Fruit fly (Drosophila melanogaster) whole organism, wandering third instar larva: ENCODE results near the gene CG42818.

ENCODE experiments used
- CG32264 ChIP-seq: fragments of 200-800 bp; sonication (Bioruptor generic); optimal IDR thresholded peaks from 2 replicates; lab custom pipeline; 2016; ENCODE audit warnings: missing biosample characterization, missing genetic modification characterization
- CG9705 ChIP-seq: fragments of 200-800 bp; sonication (Bioruptor generic); optimal IDR thresholded peaks from 2 replicates; lab custom pipeline; 2018; ENCODE audit warnings: missing biosample characterization, mild to moderate bottlenecking, missing genetic modification characterization
- CrebA ChIP-seq: fragments of 200-800 bp; sonication (Bioruptor generic); optimal IDR thresholded peaks from 2 replicates; lab custom pipeline; 2016; ENCODE audit warnings: missing biosample characterization, mild to moderate bottlenecking, missing genetic modification characterization, borderline replicate concordance
- Dfd ChIP-seq: fragments of >200 bp; optimal IDR thresholded peaks from 2 replicates; lab custom pipeline; 2017; ENCODE audit warnings: missing biosample characterization, missing genetic modification characterization
- Dif ChIP-seq: fragments of 200-275, 200-300 bp; sonication (Bioruptor generic); optimal IDR thresholded peaks from 2 replicates; lab custom pipeline; 2018; ENCODE audit warnings: missing biosample characterization, missing genetic modification characterization; ENCODE audit not compliant: partially characterized antibody
- GATAd ChIP-seq: sonication (Bioruptor generic); optimal IDR thresholded peaks from 2 replicates; lab custom pipeline; 2016; ENCODE audit warnings: missing biosample characterization, missing genetic modification characterization
- HLH106 ChIP-seq: fragments of 200-800 bp; optimal IDR thresholded peaks from 3 replicates; lab custom pipeline; 2019; ENCODE audit warnings: missing biosample characterization, mild to moderate bottlenecking, missing genetic modification characterization, moderate library complexity
- Hnf4 ChIP-seq: fragments of 200-800 bp; sonication (Bioruptor generic); optimal IDR thresholded peaks from 2 replicates; lab custom pipeline; 2016; ENCODE audit warnings: missing biosample characterization, mild to moderate bottlenecking, missing genetic modification characterization
- Hr78 ChIP-seq: fragments of >200 bp; optimal IDR thresholded peaks from 2 replicates; lab custom pipeline; 2017; ENCODE audit warnings: missing biosample characterization, missing genetic modification characterization
- Hr83 ChIP-seq: fragments of 200-300 bp; sonication (Bioruptor generic); optimal IDR thresholded peaks from 2 replicates; lab custom pipeline; 2016; ENCODE audit warnings: missing biosample characterization, mild to moderate bottlenecking, missing genetic modification characterization, moderate library complexity; ENCODE audit not compliant: poor library complexity, severe bottlenecking
- Jra ChIP-seq: sonication (Bioruptor generic); optimal IDR thresholded peaks from 2 replicates; lab custom pipeline; 2016; ENCODE audit warnings: missing biosample characterization, missing genetic modification characterization
- Mio ChIP-seq: sonication (Bioruptor generic); optimal IDR thresholded peaks from 2 replicates; lab custom pipeline; 2016; ENCODE audit warnings: missing biosample characterization, missing genetic modification characterization
- N ChIP-seq: fragments of >200 bp; optimal IDR thresholded peaks from 2 replicates; lab custom pipeline; 2018; ENCODE audit warnings: missing biosample characterization, missing external identifiers, missing genetic modification characterization
- OdsH ChIP-seq: fragments of 200-800 bp; sonication (Bioruptor generic); optimal IDR thresholded peaks from 2 replicates; lab custom pipeline; 2016; ENCODE audit warnings: missing biosample characterization, mild to moderate bottlenecking, missing genetic modification characterization
- Rel ChIP-seq, 2 experiments: fragments of 200-800 bp; sonication (Bioruptor generic) in 1 of 2; optimal IDR thresholded peaks; 2 replicates in 1 of 2; 3 replicates in 1 of 2; lab custom pipeline; 2016 to 2019; ENCODE audit warnings: mild to moderate bottlenecking in 2 of 2, missing biosample characterization in 2 of 2, missing genetic modification characterization in 2 of 2, moderate library complexity in 1 of 2
- Sp1 ChIP-seq: fragments of 200-800 bp; sonication (Bioruptor generic); optimal IDR thresholded peaks from 3 replicates; lab custom pipeline; 2019; ENCODE audit warnings: missing biosample characterization, mild to moderate bottlenecking, missing genetic modification characterization, moderate library complexity
- Vsx2 ChIP-seq: fragments of 200-300, 225-300 bp; sonication (Bioruptor generic); optimal IDR thresholded peaks from 2 replicates; lab custom pipeline; 2018; ENCODE audit warnings: missing biosample characterization, missing genetic modification characterization; ENCODE audit not compliant: partially characterized antibody
- br ChIP-seq: fragments of 200-800 bp; sonication (Bioruptor generic); optimal IDR thresholded peaks from 2 replicates; lab custom pipeline; 2016; ENCODE audit warnings: missing biosample characterization, missing genetic modification characterization
- brk ChIP-seq: fragments of 200-800 bp; sonication (Bioruptor generic); optimal IDR thresholded peaks from 2 replicates; lab custom pipeline; 2016; ENCODE audit warnings: missing biosample characterization, mild to moderate bottlenecking, missing genetic modification characterization
- dl ChIP-seq, 2 experiments: fragments of 175-275, 200-275 bp in 1 of 2; fragments of 200-275 bp in 1 of 2; sonication (Bioruptor generic); optimal IDR thresholded peaks; lab custom pipeline; 2018; ENCODE audit warnings: mild to moderate bottlenecking in 2 of 2, missing biosample characterization in 2 of 2, missing genetic modification characterization in 2 of 2, moderate library complexity in 2 of 2; ENCODE audit not compliant: partially characterized antibody in 2 of 2, insufficient read depth in 1 of 2
- dmrt93B ChIP-seq: fragments of 200-800 bp; sonication (Bioruptor generic); optimal IDR thresholded peaks from 2 replicates; lab custom pipeline; 2018; ENCODE audit warnings: missing biosample characterization, mild to moderate bottlenecking, missing genetic modification characterization
- dsf ChIP-seq: sonication (Bioruptor generic); optimal IDR thresholded peaks from 2 replicates; lab custom pipeline; 2016; ENCODE audit warnings: missing biosample characterization, missing genetic modification characterization, borderline replicate concordance
- ey ChIP-seq: fragments of 200-800 bp; sonication (Bioruptor generic); optimal IDR thresholded peaks from 2 replicates; lab custom pipeline; 2016; ENCODE audit warnings: missing biosample characterization, missing genetic modification characterization
- foxo ChIP-seq, 2 experiments: fragments of 200-800 bp; sonication (Bioruptor generic); optimal IDR thresholded peaks; 2 replicates in 1 of 2; 3 replicates in 1 of 2; lab custom pipeline; 2016 to 2017; ENCODE audit warnings: missing biosample characterization in 2 of 2, missing genetic modification characterization in 2 of 2
- fru ChIP-seq: fragments of 200-800 bp; sonication (Bioruptor generic); optimal IDR thresholded peaks from 3 replicates; lab custom pipeline; 2016; ENCODE audit warnings: missing biosample characterization, mild to moderate bottlenecking, missing genetic modification characterization
- h ChIP-seq: fragments of 200-800 bp; sonication (Bioruptor generic); optimal IDR thresholded peaks from 3 replicates; lab custom pipeline; 2016; ENCODE audit warnings: missing biosample characterization, mild to moderate bottlenecking, missing genetic modification characterization
- jim ChIP-seq: fragments of 175-275, 200-325 bp; sonication (Bioruptor generic); optimal IDR thresholded peaks from 2 replicates; lab custom pipeline; 2016; ENCODE audit warnings: missing biosample characterization, mild to moderate bottlenecking, missing genetic modification characterization
- lola ChIP-seq: fragments of >200 bp; optimal IDR thresholded peaks from 2 replicates; lab custom pipeline; 2017; ENCODE audit warnings: missing biosample characterization, missing genetic modification characterization
- pan ChIP-seq: fragments of >200 bp; optimal IDR thresholded peaks from 2 replicates; lab custom pipeline; 2017
- psq ChIP-seq: fragments of 200-800 bp; sonication (Bioruptor generic); optimal IDR thresholded peaks from 3 replicates; lab custom pipeline; 2017; ENCODE audit warnings: missing biosample characterization, mild to moderate bottlenecking, missing genetic modification characterization, moderate library complexity
- rgr ChIP-seq: fragments of 200-800 bp; sonication (Bioruptor generic); optimal IDR thresholded peaks from 3 replicates; lab custom pipeline; 2016; ENCODE audit warnings: missing biosample characterization, mild to moderate bottlenecking, missing genetic modification characterization
- sage ChIP-seq: fragments of 200-800 bp; sonication (Bioruptor generic); optimal IDR thresholded peaks from 2 replicates; lab custom pipeline; 2016; ENCODE audit warnings: missing biosample characterization, mild to moderate bottlenecking, missing genetic modification characterization
- sv ChIP-seq: fragments of 200-800 bp; sonication (Bioruptor generic); optimal IDR thresholded peaks from 3 replicates; lab custom pipeline; 2016; ENCODE audit warnings: missing biosample characterization, missing genetic modification characterization
- tai ChIP-seq: sonication (Bioruptor generic); optimal IDR thresholded peaks from 2 replicates; lab custom pipeline; 2016; ENCODE audit warnings: missing biosample characterization, missing genetic modification characterization
- usp ChIP-seq: fragments of >200 bp; optimal IDR thresholded peaks from 2 replicates; lab custom pipeline; 2017; ENCODE audit warnings: missing biosample characterization, missing genetic modification characterization
- woc ChIP-seq: sonication (Bioruptor generic); optimal IDR thresholded peaks from 2 replicates; lab custom pipeline; 2016; ENCODE audit warnings: missing biosample characterization, mild to moderate bottlenecking, missing genetic modification characterization

Gene CG42818

dm6 chr2L:16255232-16256117 is 13.7 kb downstream of the CG42818 start:
- TF ChIP-seq dsf (GFP tag; lab: Kevin White, UChicago) (no peak), N (GFP tag; lab: Kevin White, UChicago) (no peak), dmrt93B (GFP tag; lab: Kevin White, UChicago) (no peak), OdsH (GFP tag; lab: Kevin White, UChicago) (peak; percentile 6), tai (GFP tag; lab: Kevin White, UChicago) (no peak), woc (GFP tag; lab: Kevin White, UChicago) (no peak), usp (GFP tag; lab: Kevin White, UChicago) (no peak), h (GFP tag; lab: Kevin White, UChicago) (peak; percentile 1), brk (GFP tag; lab: Kevin White, UChicago) (no peak), Dfd (GFP tag; lab: Kevin White, UChicago) (no peak), rgr (no peak), HLH106 (tag; lab: Kevin White, UChicago) (peak; percentile 2), psq (GFP tag; lab: Kevin White, UChicago) (peak; percentile 53), Vsx2 (GFP tag; lab: Kevin White, UChicago) (no peak), GATAd (GFP tag; lab: Kevin White, UChicago) (no peak), jim (GFP tag; lab: Kevin White, UChicago) (no peak), Hr83 (peak; percentile 50)

dm6 chr2L:16256118-16256435 is 14.3 kb downstream of the CG42818 start:
- TF ChIP-seq br (no peak), psq (GFP tag; lab: Kevin White, UChicago) (no peak), dsf (GFP tag; lab: Kevin White, UChicago) (no peak), Dif (GFP tag; lab: Kevin White, UChicago) (no peak), Jra (GFP tag; lab: Kevin White, UChicago) (no peak), Hnf4 (GFP tag; lab: Kevin White, UChicago) (no peak), Hr78 (GFP tag; lab: Kevin White, UChicago) (no peak), brk (GFP tag; lab: Kevin White, UChicago) (no peak), tai (GFP tag; lab: Kevin White, UChicago) (no peak), sv (no peak), GATAd (GFP tag; lab: Kevin White, UChicago) (no peak)

- TF ChIP-seq br (peak; percentile 35), sv (peak; percentile 51), tai (GFP tag; lab: Kevin White, UChicago) (no peak), CG9705 (GFP tag; lab: Kevin White, UChicago) (peak; percentile 19), dsf (GFP tag; lab: Kevin White, UChicago) (peak; percentile 10), Rel (GFP tag; optimal IDR thresholded peaks at IDR 0.05; lab: Kevin White, UChicago) (no peak), Rel (tag; optimal IDR thresholded peaks at IDR 0.05; lab: Kevin White, UChicago) (peak; percentile 53), sage (GFP tag; lab: Kevin White, UChicago) (no peak), Hr78 (GFP tag; lab: Kevin White, UChicago) (no peak), h (GFP tag; lab: Kevin White, UChicago) (peak; percentile 57), fru (GFP tag; lab: Kevin White, UChicago) (peak; percentile 46), ey (GFP tag; lab: Kevin White, UChicago) (peak; percentile 37), OdsH (GFP tag; lab: Kevin White, UChicago) (peak; percentile 72), jim (GFP tag; lab: Kevin White, UChicago) (no peak), psq (GFP tag; lab: Kevin White, UChicago) (peak; percentile 71), Hnf4 (GFP tag; lab: Kevin White, UChicago) (peak; percentile 78), usp (GFP tag; lab: Kevin White, UChicago) (no peak), CG32264 (GFP tag; lab: Kevin White, UChicago) (no peak), Vsx2 (GFP tag; lab: Kevin White, UChicago) (peak; percentile 72), woc (GFP tag; lab: Kevin White, UChicago) (peak; percentile 46), foxo (GFP tag; optimal IDR thresholded peaks at IDR 0.05; lab: Kevin White, UChicago) (peak; percentile 25 to 79), dl (GFP tag; optimal IDR thresholded peaks at IDR 0.05; lab: Kevin White, UChicago; ENCODE audit: insufficient read depth in 1 of 2, partially characterized antibody in 2 of 2) (no peak), lola (GFP tag; lab: Kevin White, UChicago) (no peak), CrebA (no peak), HLH106 (tag; lab: Kevin White, UChicago) (peak; percentile 81), rgr (peak; percentile 72), Sp1 (GFP tag; lab: Kevin White, UChicago) (peak; percentile 86), Hr83 (peak; percentile 66), brk (GFP tag; lab: Kevin White, UChicago) (peak; percentile 86), N (GFP tag; lab: Kevin White, UChicago) (peak; percentile 39), Jra (GFP tag; lab: Kevin White, UChicago) (peak; percentile 5), pan (lab: Kevin White, UChicago) (no peak), Mio (no peak)
Observed at dm6 chr2L:16257227-16258071, 15.7 kb downstream of the CG42818 start, which contains the start of the genes PRL-1 and EndoGI. TSS of gene PRL-1 (minus strand) at chr2L:16257606. TSS of gene EndoGI (plus strand) at chr2L:16257688.
